Fruit fly (Drosophila melanogaster) whole organism, embryonic: ENCODE measurements around the gene Trax.

Experiments
- CG10147 ChIP-seq: fragments of 200-800 bp; sonication (Bioruptor generic); optimal IDR thresholded peaks from 2 replicates; lab custom pipeline; 2019; ENCODE audit warnings: missing biosample characterization, mild to moderate bottlenecking, missing genetic modification characterization, moderate library complexity
- CG1024 ChIP-seq: fragments of 200-800 bp; sonication (Bioruptor generic); IDR thresholded peaks from 2 replicates; pipeline ENCODE4 v1.3.6; 2022; ENCODE audit warnings: missing biosample characterization, missing genetic modification characterization
- CG10274 ChIP-seq: fragments of 200-800 bp; sonication (Bioruptor generic); optimal IDR thresholded peaks from 3 replicates; lab custom pipeline; 2017; ENCODE audit warnings: missing biosample characterization, mild to moderate bottlenecking, missing genetic modification characterization
- CG11456 ChIP-seq: fragments of 200-800 bp; sonication (Bioruptor generic); IDR thresholded peaks from 3 replicates; pipeline ENCODE4 v1.3.6; 2022; ENCODE audit warnings: missing biosample characterization, missing genetic modification characterization
- CG12769 ChIP-seq: fragments of 200-800 bp; sonication (Bioruptor generic); optimal IDR thresholded peaks from 2 replicates; lab custom pipeline; 2019; ENCODE audit warnings: missing biosample characterization, mild to moderate bottlenecking, missing genetic modification characterization, moderate library complexity
- CG15696 ChIP-seq: fragments of 200-800 bp; sonication (Bioruptor generic); optimal IDR thresholded peaks from 2 replicates; lab custom pipeline; 2019; ENCODE audit warnings: missing biosample characterization, mild to moderate bottlenecking, missing genetic modification characterization, moderate library complexity
- CG16863 ChIP-seq: fragments of 200-800 bp; sonication (Bioruptor generic); optimal IDR thresholded peaks from 3 replicates; lab custom pipeline; 2016; ENCODE audit warnings: missing biosample characterization, missing genetic modification characterization
- CG17361 ChIP-seq: fragments of 200-800 bp; sonication (Bioruptor generic); IDR thresholded peaks from 3 replicates; pipeline ENCODE4 v1.3.6; 2022; ENCODE audit warnings: missing biosample characterization, missing genetic modification characterization
- CG17912 ChIP-seq: fragments of 200-800 bp; sonication (Bioruptor generic); optimal IDR thresholded peaks from 2 replicates; lab custom pipeline; 2018; ENCODE audit warnings: missing biosample characterization, mild to moderate bottlenecking, missing genetic modification characterization
- CG2202 ChIP-seq: fragments of 200-800 bp; sonication (Bioruptor generic); optimal IDR thresholded peaks from 2 replicates; lab custom pipeline; 2018; ENCODE audit warnings: missing biosample characterization, mild to moderate bottlenecking, missing genetic modification characterization
- CG2875 ChIP-seq: fragments of 200-800 bp; sonication (Bioruptor generic); optimal IDR thresholded peaks from 2 replicates; lab custom pipeline; 2017; ENCODE audit warnings: missing biosample characterization, mild to moderate bottlenecking, missing genetic modification characterization, missing genetic modification reagents
- CG30020 ChIP-seq: fragments of 200-800 bp; optimal IDR thresholded peaks from 2 replicates; lab custom pipeline; 2019; ENCODE audit warnings: missing biosample characterization, mild to moderate bottlenecking, missing genetic modification characterization, moderate library complexity
- CG30431 ChIP-seq: fragments of 200-800 bp; sonication (Bioruptor generic); optimal IDR thresholded peaks from 2 replicates; lab custom pipeline; 2017; ENCODE audit warnings: missing biosample characterization, missing genetic modification characterization
- CG32532 ChIP-seq: fragments of 200-800 bp; sonication (Bioruptor generic); IDR thresholded peaks from 2 replicates; pipeline ENCODE4 v1.3.6; 2022; ENCODE audit warnings: missing biosample characterization, missing genetic modification characterization
- CG32772 ChIP-seq: fragments of 200-800 bp; sonication (Bioruptor generic); IDR thresholded peaks from 2 replicates; pipeline ENCODE4 v1.3.6; 2022; ENCODE audit warnings: missing biosample characterization, missing genetic modification characterization
- CG33213 ChIP-seq: fragments of 200-800 bp; sonication (Bioruptor generic); optimal IDR thresholded peaks from 3 replicates; lab custom pipeline; 2016; ENCODE audit warnings: missing biosample characterization, missing genetic modification characterization
- CG3995 ChIP-seq: fragments of 200-800 bp; sonication (Bioruptor generic); optimal IDR thresholded peaks from 3 replicates; lab custom pipeline; 2016; ENCODE audit warnings: missing biosample characterization, missing genetic modification characterization
- CG43689 ChIP-seq: fragments of 200-800 bp; sonication (Bioruptor generic); IDR thresholded peaks from 2 replicates; pipeline ENCODE4 v1.3.6; 2022; ENCODE audit warnings: missing biosample characterization, missing genetic modification characterization
- CG4617 ChIP-seq: fragments of 200-800 bp; sonication (Bioruptor generic); optimal IDR thresholded peaks from 3 replicates; lab custom pipeline; 2016; ENCODE audit warnings: missing biosample characterization, missing genetic modification characterization, borderline replicate concordance
- CG5180 ChIP-seq: fragments of 200-800 bp; sonication (Bioruptor generic); optimal IDR thresholded peaks from 3 replicates; lab custom pipeline; 2017; ENCODE audit warnings: missing biosample characterization, missing genetic modification characterization, mild to moderate bottlenecking, moderate library complexity, missing genetic modification reagents
- CG7963 ChIP-seq: fragments of 200-800 bp; sonication (Bioruptor generic); IDR thresholded peaks from 3 replicates; pipeline ENCODE4 v1.3.6; 2022; ENCODE audit warnings: missing biosample characterization, missing genetic modification characterization; ENCODE audit not compliant: partially characterized antibody
- CG8944 ChIP-seq: fragments of 200-800 bp; sonication (Bioruptor generic); optimal IDR thresholded peaks from 3 replicates; lab custom pipeline; 2016; ENCODE audit warnings: missing biosample characterization, missing genetic modification characterization
- Drgx ChIP-seq: fragments of 200-800 bp; sonication (Bioruptor generic); IDR thresholded peaks from 2 replicates; pipeline ENCODE4 v1.3.6; 2022; ENCODE audit warnings: missing biosample characterization, missing genetic modification characterization
- H2.0 ChIP-seq: fragments of 200-800 bp; sonication (Bioruptor generic); IDR thresholded peaks from 2 replicates; pipeline ENCODE4 v1.3.6; 2022; ENCODE audit warnings: missing biosample characterization, missing genetic modification characterization
- HmgZ ChIP-seq: fragments of 200-800 bp; sonication (Bioruptor generic); optimal IDR thresholded peaks from 2 replicates; lab custom pipeline; 2018; ENCODE audit warnings: missing biosample characterization, mild to moderate bottlenecking, missing genetic modification characterization
- Hr39 ChIP-seq: fragments of >200 bp; optimal IDR thresholded peaks from 2 replicates; lab custom pipeline; 2017
- Oli ChIP-seq: fragments of 200-800 bp; sonication (Bioruptor generic); optimal IDR thresholded peaks from 2 replicates; lab custom pipeline; 2018; ENCODE audit warnings: missing biosample characterization, mild to moderate bottlenecking, missing genetic modification characterization, moderate library complexity
- Rfx ChIP-seq: fragments of 200-800 bp; sonication (Bioruptor generic); IDR thresholded peaks from 2 replicates; pipeline ENCODE4 v1.3.6; 2022; ENCODE audit warnings: missing biosample characterization, missing genetic modification characterization
- Xrp1 ChIP-seq: fragments of 200-800 bp; sonication (Bioruptor generic); IDR thresholded peaks from 2 replicates; pipeline ENCODE4 v1.3.6; 2022; ENCODE audit warnings: missing biosample characterization, missing genetic modification characterization
- ap ChIP-seq: fragments of 200-800 bp; sonication (Bioruptor generic); IDR thresholded peaks from 2 replicates; pipeline ENCODE4 v1.3.6; 2022; ENCODE audit warnings: missing biosample characterization, missing genetic modification characterization
- chif ChIP-seq, 2 experiments: fragments of 200-800 bp; sonication (Bioruptor generic); optimal IDR thresholded peaks; 3 replicates each; lab custom pipeline; 2016; ENCODE audit warnings: missing biosample characterization in 2 of 2, missing genetic modification characterization in 2 of 2
- chn ChIP-seq: fragments of 200-800 bp; sonication (Bioruptor generic); optimal IDR thresholded peaks from 2 replicates; lab custom pipeline; 2016; ENCODE audit warnings: missing biosample characterization, missing genetic modification characterization
- corto ChIP-seq: fragments of 200-800 bp; sonication (Bioruptor generic); optimal IDR thresholded peaks from 2 replicates; lab custom pipeline; 2016; ENCODE audit warnings: missing biosample characterization, mild to moderate bottlenecking, missing genetic modification characterization, moderate library complexity
- croc ChIP-seq: fragments of 200-800 bp; sonication (Bioruptor generic); conservative IDR thresholded peaks from 3 replicates; pipeline ENCODE4 v1.3.6; 2022; ENCODE audit warnings: missing biosample characterization, missing genetic modification characterization
- dati ChIP-seq: fragments of 200-800 bp; sonication (Bioruptor generic); IDR thresholded peaks from 2 replicates; pipeline ENCODE4 v1.3.6; 2022; ENCODE audit warnings: missing biosample characterization, missing genetic modification characterization
- dysf ChIP-seq: fragments of 200-800 bp; sonication (Bioruptor generic); IDR thresholded peaks from 3 replicates; pipeline ENCODE4 v1.3.6; 2022; ENCODE audit warnings: missing biosample characterization, missing genetic modification characterization
- emc ChIP-seq: fragments of 200-800 bp; sonication (Bioruptor generic); optimal IDR thresholded peaks from 2 replicates; lab custom pipeline; 2016; ENCODE audit warnings: missing biosample characterization, missing genetic modification characterization
- esg ChIP-seq: fragments of 200-800 bp; sonication (Bioruptor generic); conservative IDR thresholded peaks from 2 replicates; pipeline ENCODE4 v1.3.6; 2022; ENCODE audit warnings: missing biosample characterization, missing genetic modification characterization
- ewg ChIP-seq: fragments of 200-800 bp; sonication (Bioruptor generic); optimal IDR thresholded peaks from 3 replicates; lab custom pipeline; 2017; ENCODE audit warnings: mild to moderate bottlenecking, missing biosample characterization, missing genetic modification reagents, missing genetic modification characterization
- gem ChIP-seq: fragments of 200-800 bp; sonication (Bioruptor generic); optimal IDR thresholded peaks from 2 replicates; lab custom pipeline; 2019; ENCODE audit warnings: missing biosample characterization, mild to moderate bottlenecking, missing genetic modification characterization, moderate library complexity
- grn ChIP-seq: fragments of 200-800 bp; sonication (Bioruptor generic); optimal IDR thresholded peaks from 3 replicates; lab custom pipeline; 2017; ENCODE audit warnings: missing biosample characterization, missing genetic modification characterization
- gro ChIP-seq: fragments of 200-800 bp; sonication (Bioruptor generic); optimal IDR thresholded peaks from 2 replicates; lab custom pipeline; 2016; ENCODE audit warnings: missing biosample characterization, missing genetic modification characterization
- knrl ChIP-seq: fragments of 200-800 bp; sonication (Bioruptor generic); IDR thresholded peaks from 3 replicates; pipeline ENCODE4 v1.3.6; 2022; ENCODE audit warnings: missing biosample characterization, missing genetic modification characterization; ENCODE audit not compliant: partially characterized antibody
- mirr ChIP-seq: fragments of 200-800 bp; sonication (Bioruptor generic); optimal IDR thresholded peaks from 3 replicates; lab custom pipeline; 2018; ENCODE audit warnings: missing biosample characterization, mild to moderate bottlenecking, missing genetic modification characterization
- pho ChIP-seq: fragments of 200-800 bp; sonication (Bioruptor generic); optimal IDR thresholded peaks from 2 replicates; lab custom pipeline; 2016; ENCODE audit warnings: missing biosample characterization, missing genetic modification characterization
- pzg ChIP-seq: fragments of 200-800 bp; sonication (Bioruptor generic); optimal IDR thresholded peaks from 3 replicates; lab custom pipeline; 2018; ENCODE audit warnings: missing biosample characterization, mild to moderate bottlenecking, missing genetic modification characterization, moderate library complexity
- seq ChIP-seq: fragments of 200-800 bp; sonication (Bioruptor generic); IDR thresholded peaks from 2 replicates; pipeline ENCODE4 v1.3.6; 2022; ENCODE audit warnings: missing biosample characterization, missing genetic modification characterization
- stc ChIP-seq: fragments of 200-800 bp; sonication (Bioruptor generic); IDR thresholded peaks from 2 replicates; pipeline ENCODE4 v1.3.6; 2022; ENCODE audit warnings: missing biosample characterization, missing genetic modification characterization
- tll ChIP-seq, 2 experiments: fragments of 200-800 bp in 1 of 2; fragments of >200 bp in 1 of 2; sonication (Bioruptor generic) in 1 of 2; optimal IDR thresholded peaks; 2 replicates each; lab custom pipeline; 2017 to 2019; ENCODE audit warnings: missing biosample characterization in 2 of 2, missing genetic modification characterization in 2 of 2, mild to moderate bottlenecking in 1 of 2, moderate library complexity in 1 of 2
- vnd ChIP-seq: fragments of 200-800 bp; sonication (Bioruptor generic); IDR thresholded peaks from 3 replicates; pipeline ENCODE4 v1.3.6; 2022; ENCODE audit warnings: missing biosample characterization, missing genetic modification characterization; ENCODE audit not compliant: partially characterized antibody
- wdn ChIP-seq: fragments of 200-800 bp; sonication (Bioruptor generic); IDR thresholded peaks from 2 replicates; pipeline ENCODE4 v1.3.6; 2022; ENCODE audit warnings: missing biosample characterization, missing genetic modification characterization

Trax gene

DNA sequence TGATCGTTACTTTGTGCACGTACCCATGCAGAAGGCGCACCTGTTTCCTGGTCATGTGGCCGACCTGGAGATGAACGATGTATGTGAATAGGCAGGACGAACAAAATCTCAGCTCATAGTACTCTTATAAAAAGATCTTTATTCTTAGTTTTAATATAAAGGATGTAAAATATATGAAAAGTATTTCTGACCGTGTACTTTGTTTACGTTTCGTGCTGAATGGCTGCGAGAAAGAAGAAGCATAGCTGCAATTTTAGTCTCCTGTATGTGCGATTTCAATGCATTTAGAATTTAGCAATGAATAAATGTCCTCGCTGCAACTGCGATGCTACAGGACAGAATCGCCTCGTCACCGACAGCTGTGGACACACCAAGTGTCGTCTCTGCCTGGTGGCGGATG, 13.7 kb upstream of the Trax start, which contains the start of the genes CG42726 and CG42727:
CG42726 (plus strand) TSS at position 227 of the 400 bp plus-strand sequence.
CG42727 (plus strand) TSS at position 227 of the 400 bp plus-strand sequence.
- TF ChIP-seq CG3995 (GFP tag; lab: Kevin White, UChicago) (no peak), CG2875 (GFP tag; lab: Kevin White, UChicago) (no peak), seq (GFP tag; lab: Robert Waterston, UW) (no peak), CG32772 (GFP tag; lab: Robert Waterston, UW) (no peak), dysf (GFP tag; lab: Robert Waterston, UW) (no peak), Drgx (GFP tag; lab: Robert Waterston, UW) (peak; percentile 62; the same call in 1 of the 2 replicates), CG11456 (GFP tag; lab: Robert Waterston, UW) (no peak), CG12769 (no peak), chif (GFP tag; optimal IDR thresholded peaks at IDR 0.05; lab: Kevin White, UChicago) (no peak), Xrp1 (peak; percentile 37; the same call in 1 of the 2 replicates), HmgZ (tag; lab: Kevin White, UChicago) (peak; percentile 23), CG1024 (GFP tag; lab: Robert Waterston, UW) (no peak), CG2202 (tag; lab: Kevin White, UChicago) (no peak), H2.0 (GFP tag; lab: Robert Waterston, UW) (0 out of 2 replicates have a peak, but pooled peaks have one; percentile 19), CG17361 (GFP tag; lab: Robert Waterston, UW) (0 out of 3 replicates have a peak, but pooled peaks have one; percentile 15), pzg (GFP tag; lab: Kevin White, UChicago) (peak; percentile 33), Rfx (GFP tag; lab: Robert Waterston, UW) (peak; percentile 50; the same call in 1 of the 2 replicates), Hr39 (lab: Kevin White, UChicago) (no peak), ap (GFP tag; lab: Robert Waterston, UW) (no peak), CG33213 (GFP tag; lab: Kevin White, UChicago) (no peak), vnd (no peak), gro (GFP tag; lab: Kevin White, UChicago) (peak; percentile 1), CG43689 (GFP tag; lab: Robert Waterston, UW) (no peak), wdn (GFP tag; lab: Robert Waterston, UW) (no peak), tll (GFP tag; optimal IDR thresholded peaks at IDR 0.05; lab: Kevin White, UChicago) (no peak), corto (GFP tag; lab: Kevin White, UChicago) (no peak), CG7963 (GFP tag; lab: Robert Waterston, UW) (0 out of 3 replicates have a peak, but pooled peaks have one; percentile 16), CG30020 (no peak), CG17912 (GFP tag; lab: Kevin White, UChicago) (no peak), CG4617 (GFP tag; lab: Kevin White, UChicago) (peak; percentile 61), pho (no peak), CG10274 (GFP tag; lab: Kevin White, UChicago) (no peak), CG5180 (GFP tag; lab: Kevin White, UChicago) (no peak), stc (GFP tag; lab: Robert Waterston, UW) (0 out of 2 replicates have a peak, but pooled peaks have one; percentile 31), ewg (GFP tag; lab: Kevin White, UChicago) (no peak), dati (no peak), knrl (GFP tag; lab: Robert Waterston, UW) (no peak), gem (tag; lab: Kevin White, UChicago) (peak; percentile 54), CG10147 (peak; percentile 50), CG15696 (peak; percentile 1), chn (no peak), esg (GFP tag; lab: Robert Waterston, UW) (0 out of 2 replicates have a peak, but pooled peaks have one; percentile 19), mirr (GFP tag; lab: Kevin White, UChicago) (no peak), CG30431 (GFP tag; lab: Kevin White, UChicago) (no peak), emc (GFP tag; lab: Kevin White, UChicago) (no peak), grn (no peak), croc (no peak), CG32532 (GFP tag; lab: Robert Waterston, UW) (peak; percentile 16; the same call in 1 of the 2 replicates), Oli (tag; lab: Kevin White, UChicago) (peak; percentile 26), CG16863 (GFP tag; lab: Kevin White, UChicago) (no peak), CG8944 (GFP tag; lab: Kevin White, UChicago) (no peak)
